Fruit fly (Drosophila melanogaster): ENCODE results near the gene CG31715.

Gene CG31715

DNA sequence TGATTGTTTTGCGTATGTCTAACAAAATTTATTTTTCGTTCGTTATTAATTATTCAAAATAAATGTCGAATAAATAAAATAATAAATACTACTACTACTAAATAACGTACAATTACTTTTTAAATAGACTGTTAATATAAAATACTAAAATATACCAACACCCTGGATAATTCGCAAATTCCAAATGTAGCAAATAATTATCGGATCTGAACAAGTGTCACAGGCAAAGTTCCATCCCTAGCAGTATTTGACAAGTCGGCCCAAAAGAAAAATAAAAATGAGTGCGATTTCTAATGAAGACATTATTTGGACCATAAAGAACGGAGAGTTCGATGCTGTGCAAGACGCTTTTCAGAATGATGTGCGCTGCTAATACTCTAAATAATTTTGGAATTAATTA lies at the start of gene CG31715:
CG31715 (plus strand) TSS at position 212 of the 400 bp plus-strand sequence.
- no peak for TF ChIP-seq lmd (GFP tag; IDR thresholded peaks at IDR 0.05)
- TF ChIP-seq dimm (GFP tag; IDR thresholded peaks at IDR 0.05): no peak
- TF ChIP-seq fd64A (GFP tag; optimal IDR thresholded peaks at IDR 0.05): no peak
- TF ChIP-seq pho (GFP tag; optimal IDR thresholded peaks at IDR 0.05): no peak
- TF ChIP-seq CG14667 (GFP tag; IDR thresholded peaks at IDR 0.05): no peak
- TF ChIP-seq Sry-δ (GFP tag; optimal IDR thresholded peaks at IDR 0.05): peak; percentile 73
- TF ChIP-seq Trl (optimal IDR thresholded peaks at IDR 0.05): no peak
- TF ChIP-seq Trl (GFP tag; optimal IDR thresholded peaks at IDR 0.05): no peak
- TF ChIP-seq CG4282 (GFP tag; optimal IDR thresholded peaks at IDR 0.05): no peak
- no peak for TF ChIP-seq CkIIα-i1 (GFP tag; IDR thresholded peaks at IDR 0.05)
- no peak for TF ChIP-seq NfI (GFP tag; optimal IDR thresholded peaks at IDR 0.05)
- TF ChIP-seq Sox100B (GFP tag; optimal IDR thresholded peaks at IDR 0.05): peak; percentile 18
- TF ChIP-seq gcm2 (GFP tag; optimal IDR thresholded peaks at IDR 0.05): no peak
- TF ChIP-seq Sry-β (GFP tag; optimal IDR thresholded peaks at IDR 0.05): no peak
- no peak for TF ChIP-seq nmo (GFP tag; optimal IDR thresholded peaks at IDR 0.05)
- no peak for TF ChIP-seq wdn (GFP tag; IDR thresholded peaks at IDR 0.05)
- no peak for TF ChIP-seq CG32772 (GFP tag; IDR thresholded peaks at IDR 0.05)
- TF ChIP-seq Hey (tag; optimal IDR thresholded peaks at IDR 0.05): no peak
- TF ChIP-seq CG10462 (GFP tag; optimal IDR thresholded peaks at IDR 0.05): peak; percentile 4
- no peak for TF ChIP-seq nerfin-2 (GFP tag; IDR thresholded peaks at IDR 0.05; ENCODE audit: partially characterized antibody)
- no peak for TF ChIP-seq Jarid2 (GFP tag; optimal IDR thresholded peaks at IDR 0.05)
- TF ChIP-seq CG15601 (tag; optimal IDR thresholded peaks at IDR 0.05): no peak
- 0 out of 3 replicates have a peak, but pooled peaks have one; percentile 28 for TF ChIP-seq knrl (GFP tag; IDR thresholded peaks at IDR 0.05; ENCODE audit: partially characterized antibody)
- no peak for TF ChIP-seq hb (GFP tag; IDR thresholded peaks at IDR 0.05; ENCODE audit: partially characterized antibody)
- no peak; the same call in 1 of the 2 replicates for TF ChIP-seq CG9932 (GFP tag; IDR thresholded peaks at IDR 0.05)
- peak; percentile 14 for TF ChIP-seq Nf-YC (tag; optimal IDR thresholded peaks at IDR 0.05)
- TF ChIP-seq sisA (GFP tag; IDR thresholded peaks at IDR 0.05): no peak
- TF ChIP-seq Lhr (GFP tag; optimal IDR thresholded peaks at IDR 0.05): no peak
- TF ChIP-seq CG1529 (GFP tag; optimal IDR thresholded peaks at IDR 0.05): no peak
- TF ChIP-seq Six4 (GFP tag; optimal IDR thresholded peaks at IDR 0.05): no peak
- TF ChIP-seq gro (GFP tag; optimal IDR thresholded peaks at IDR 0.05): no peak
- TF ChIP-seq vvl (GFP tag; IDR thresholded peaks at IDR 0.05): peak; percentile 48; the same call in 1 of the 2 replicates
- TF ChIP-seq Fer2 (tag; optimal IDR thresholded peaks at IDR 0.05): no peak
- TF ChIP-seq Awh (GFP tag; IDR thresholded peaks at IDR 0.05): no peak
- 0 out of 2 replicates have a peak, but pooled peaks have one; percentile 11 for TF ChIP-seq esg (GFP tag; conservative IDR thresholded peaks at IDR 0.05)
- TF ChIP-seq CG18262 (tag; optimal IDR thresholded peaks at IDR 0.05): peak; percentile 10
- TF ChIP-seq Elba2 (GFP tag; optimal IDR thresholded peaks at IDR 0.05): no peak
- no peak for TF ChIP-seq CG6272 (GFP tag; IDR thresholded peaks at IDR 0.05)
- no peak for TF ChIP-seq klu (GFP tag; IDR thresholded peaks at IDR 0.05)
- TF ChIP-seq CG10274 (GFP tag; optimal IDR thresholded peaks at IDR 0.05): no peak
- peak in 1 of 2 experiments; percentile 41 for TF ChIP-seq dpn (GFP tag; optimal IDR thresholded peaks at IDR 0.05)
- peak; percentile 66 for TF ChIP-seq MBD-R2 (GFP tag; IDR thresholded peaks at IDR 0.05)
- TF ChIP-seq maf-S (GFP tag; optimal IDR thresholded peaks at IDR 0.05): no peak
- TF ChIP-seq CG12071 (GFP tag; optimal IDR thresholded peaks at IDR 0.05): no peak
- no peak for TF ChIP-seq CG9437 (GFP tag; optimal IDR thresholded peaks at IDR 0.05)
- no peak for TF ChIP-seq toy (GFP tag; IDR thresholded peaks at IDR 0.05)
- TF ChIP-seq E2f2 (GFP tag; IDR thresholded peaks at IDR 0.05): peak; percentile 37; the same call in 1 of the 2 replicates
- no peak for TF ChIP-seq cg (GFP tag; optimal IDR thresholded peaks at IDR 0.05)
- no peak for TF ChIP-seq Blimp-1 (GFP tag; optimal IDR thresholded peaks at IDR 0.05)
- TF ChIP-seq pan (optimal IDR thresholded peaks at IDR 0.05): no peak
- no peak for TF ChIP-seq pan (GFP tag; optimal IDR thresholded peaks at IDR 0.05 in 1 of 2, IDR thresholded peaks at IDR 0.05 in 1 of 2)
- no peak for TF ChIP-seq HLH54F (GFP tag; optimal IDR thresholded peaks at IDR 0.05)
